Worm (Caenorhabditis elegans): Measurements from ENCODE around the gene C02E7.8.
"Not testable (repeated sequence)": the region's sequence is repeated elsewhere in the genome, so short reads cannot be mapped to it uniquely, and the experiment has no call there.

DNA sequence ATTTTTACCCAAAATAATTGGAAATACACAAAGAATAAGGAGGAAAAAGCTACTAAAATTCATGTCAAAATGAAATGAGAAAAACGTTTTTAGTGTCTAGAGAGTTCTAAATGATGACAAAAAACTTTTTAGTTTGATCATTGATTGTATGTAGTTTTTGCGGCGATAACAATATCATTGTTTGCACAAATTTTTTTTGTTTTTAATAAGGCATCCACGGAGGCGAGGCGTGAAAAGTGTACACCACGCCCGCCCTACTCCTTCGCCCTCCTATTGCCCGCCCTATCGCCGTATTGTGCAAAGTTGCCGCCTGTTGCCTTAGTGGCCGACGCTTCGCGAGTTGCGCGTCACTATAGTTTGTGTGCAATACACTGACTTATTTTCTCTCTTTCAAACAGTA is 20.6 kb downstream of the C02E7.8 start, which contains the start of gene ugt-10:
- not testable (repeated sequence) for TF ChIP-seq aly-1, hnd-1 (tag; optimal IDR thresholded peaks at IDR 0.05)

Data from whole organism, early embryonic.